Fruit fly (Drosophila melanogaster) whole organism, embryonic: ENCODE measurements around the gene CG13055.
A peak's percentile ranks its signal among the peaks of the same experiment; 100 is the strongest.

ENCODE experiments used
- B-H1 ChIP-seq: fragments of 200-800 bp; sonication (Bioruptor generic); IDR thresholded peaks from 3 replicates; pipeline ENCODE4 v1.3.6; 2022; ENCODE audit warnings: missing biosample characterization, missing genetic modification characterization
- Bgb ChIP-seq: fragments of 200-800 bp; sonication (Bioruptor generic); IDR thresholded peaks from 2 replicates; pipeline ENCODE4 v1.3.6; 2022; ENCODE audit warnings: missing biosample characterization, missing genetic modification characterization; ENCODE audit not compliant: partially characterized antibody
- CG11723 ChIP-seq: fragments of 200-800 bp; sonication (Bioruptor generic); optimal IDR thresholded peaks from 2 replicates; lab custom pipeline; 2017; ENCODE audit warnings: missing biosample characterization, mild to moderate bottlenecking, missing genetic modification characterization
- CG14050 ChIP-seq: fragments of 200-800 bp; sonication (Bioruptor generic); IDR thresholded peaks from 3 replicates; pipeline ENCODE4 v1.3.6; 2022; ENCODE audit warnings: missing biosample characterization, missing genetic modification characterization
- CG14860 ChIP-seq: fragments of 200-800 bp; sonication (Bioruptor generic); IDR thresholded peaks from 3 replicates; pipeline ENCODE4 v1.3.6; 2022; ENCODE audit warnings: missing biosample characterization, missing genetic modification characterization; ENCODE audit not compliant: partially characterized antibody
- CG1647 ChIP-seq: fragments of 200-800 bp; sonication (Bioruptor generic); optimal IDR thresholded peaks from 3 replicates; lab custom pipeline; 2016; ENCODE audit warnings: missing biosample characterization, missing genetic modification characterization
- CG17359 ChIP-seq: fragments of 200-800 bp; sonication (Bioruptor generic); optimal IDR thresholded peaks from 3 replicates; lab custom pipeline; 2018; ENCODE audit warnings: missing biosample characterization, mild to moderate bottlenecking, missing genetic modification characterization, moderate library complexity
- CG17802 ChIP-seq: fragments of 200-800 bp; sonication (Bioruptor generic); optimal IDR thresholded peaks from 2 replicates; lab custom pipeline; 2018; ENCODE audit warnings: missing biosample characterization, mild to moderate bottlenecking, missing genetic modification characterization, moderate library complexity
- CG17829 ChIP-seq: fragments of 200-800 bp; optimal IDR thresholded peaks from 2 replicates; lab custom pipeline; 2019; ENCODE audit warnings: missing biosample characterization, mild to moderate bottlenecking, missing genetic modification characterization, moderate library complexity
- CG2116 ChIP-seq: fragments of 200-800 bp; sonication (Bioruptor generic); optimal IDR thresholded peaks from 3 replicates; lab custom pipeline; 2018; ENCODE audit warnings: missing biosample characterization, mild to moderate bottlenecking, missing genetic modification characterization
- CG2199 ChIP-seq: fragments of 200-800 bp; sonication (Bioruptor generic); IDR thresholded peaks from 3 replicates; pipeline ENCODE4 v1.3.6; 2022; ENCODE audit warnings: missing biosample characterization, missing genetic modification characterization
- CG30403 ChIP-seq: fragments of 200-800 bp; sonication (Bioruptor generic); optimal IDR thresholded peaks from 3 replicates; lab custom pipeline; 2016; ENCODE audit warnings: missing biosample characterization, missing genetic modification characterization
- CG33213 ChIP-seq: fragments of 200-800 bp; sonication (Bioruptor generic); optimal IDR thresholded peaks from 3 replicates; lab custom pipeline; 2016; ENCODE audit warnings: missing biosample characterization, missing genetic modification characterization
- CG6765 ChIP-seq: fragments of 200-800 bp; sonication (Bioruptor generic); optimal IDR thresholded peaks from 3 replicates; lab custom pipeline; 2017; ENCODE audit warnings: missing biosample characterization, mild to moderate bottlenecking, missing genetic modification characterization
- CG8089 ChIP-seq: fragments of 200-800 bp; sonication (Bioruptor generic); optimal IDR thresholded peaks from 3 replicates; lab custom pipeline; 2016; ENCODE audit warnings: missing biosample characterization, missing genetic modification characterization
- CG8290 ChIP-seq, 3 experiments: fragments of 200-800 bp; sonication (Bioruptor generic); optimal IDR thresholded peaks; 2 replicates each; lab custom pipeline; 2016 to 2019; ENCODE audit warnings: missing biosample characterization in 3 of 3, missing genetic modification characterization in 3 of 3, mild to moderate bottlenecking in 2 of 3, moderate library complexity in 1 of 3
- Dip3 ChIP-seq: fragments of 200-800 bp; sonication (Bioruptor generic); optimal IDR thresholded peaks from 3 replicates; lab custom pipeline; 2016; ENCODE audit warnings: missing biosample characterization, missing genetic modification characterization
- Doc3 ChIP-seq: fragments of 200-800 bp; sonication (Bioruptor generic); IDR thresholded peaks from 3 replicates; pipeline ENCODE4 v1.3.6; 2022; ENCODE audit warnings: missing biosample characterization, missing genetic modification characterization; ENCODE audit not compliant: partially characterized antibody
- ERR ChIP-seq: fragments of 200-800 bp; sonication (Bioruptor generic); optimal IDR thresholded peaks from 2 replicates; lab custom pipeline; 2016; ENCODE audit warnings: missing biosample characterization, missing genetic modification characterization
- GATAe ChIP-seq: fragments of 200-800 bp; sonication (Bioruptor generic); conservative IDR thresholded peaks from 2 replicates; pipeline ENCODE4 v1.3.6; 2022; ENCODE audit warnings: missing biosample characterization, missing genetic modification characterization
- Hr3 ChIP-seq: fragments of 200-800 bp; sonication (Bioruptor generic); optimal IDR thresholded peaks from 3 replicates; lab custom pipeline; 2016; ENCODE audit warnings: missing biosample characterization, missing genetic modification characterization
- MESR4 ChIP-seq: fragments of 200-800 bp; sonication (Bioruptor generic); optimal IDR thresholded peaks from 2 replicates; lab custom pipeline; 2018; ENCODE audit warnings: missing biosample characterization, mild to moderate bottlenecking, missing genetic modification characterization, moderate library complexity
- NC2β ChIP-seq: fragments of 200-800 bp; sonication (Bioruptor generic); optimal IDR thresholded peaks from 2 replicates; lab custom pipeline; 2016; ENCODE audit warnings: missing biosample characterization, missing genetic modification characterization
- Nf-YB ChIP-seq: fragments of 200-800 bp; sonication (Bioruptor generic); optimal IDR thresholded peaks from 3 replicates; lab custom pipeline; 2019; ENCODE audit warnings: missing biosample characterization, mild to moderate bottlenecking, missing genetic modification characterization, moderate library complexity
- NfI ChIP-seq: fragments of 200-800 bp; sonication (Bioruptor generic); optimal IDR thresholded peaks from 3 replicates; lab custom pipeline; 2018; ENCODE audit warnings: missing biosample characterization, mild to moderate bottlenecking, missing genetic modification characterization, moderate library complexity
- Side ChIP-seq: fragments of 200-800 bp; sonication (Bioruptor generic); optimal IDR thresholded peaks from 2 replicates; lab custom pipeline; 2016; ENCODE audit warnings: missing biosample characterization, missing genetic modification characterization
- Sin3A ChIP-seq: fragments of >200 bp; optimal IDR thresholded peaks from 2 replicates; lab custom pipeline; 2018
- Spps ChIP-seq: fragments of 200-800 bp; sonication (Bioruptor generic); optimal IDR thresholded peaks from 2 replicates; lab custom pipeline; 2018; ENCODE audit warnings: missing biosample characterization, mild to moderate bottlenecking, missing genetic modification characterization
- Trl ChIP-seq, 3 experiments: fragments of >200 bp in 2 of 3; fragments of 200-800 bp in 1 of 3; sonication (Bioruptor generic) in 1 of 3; optimal IDR thresholded peaks; 2 replicates in 1 of 3; 3 replicates in 2 of 3; lab custom pipeline; 2016 to 2017; ENCODE audit warnings: missing biosample characterization in 1 of 3, missing genetic modification characterization in 1 of 3
- Usf ChIP-seq: fragments of 200-800 bp; sonication (Bioruptor generic); optimal IDR thresholded peaks from 2 replicates; lab custom pipeline; 2017; ENCODE audit warnings: missing genotype, missing biosample characterization, missing genetic modification characterization
- ap ChIP-seq: fragments of 200-800 bp; sonication (Bioruptor generic); IDR thresholded peaks from 2 replicates; pipeline ENCODE4 v1.3.6; 2022; ENCODE audit warnings: missing biosample characterization, missing genetic modification characterization
- chm ChIP-seq: fragments of 200-800 bp; sonication (Bioruptor generic); IDR thresholded peaks from 2 replicates; pipeline ENCODE4 v1.3.6; 2022; ENCODE audit warnings: missing biosample characterization, missing genetic modification characterization
- da ChIP-seq: fragments of 200-800 bp; sonication (Bioruptor generic); optimal IDR thresholded peaks from 2 replicates; lab custom pipeline; 2016; ENCODE audit warnings: missing biosample characterization, missing genetic modification characterization
- disco-r ChIP-seq: fragments of 200-800 bp; sonication (Bioruptor generic); optimal IDR thresholded peaks from 2 replicates; lab custom pipeline; 2016; ENCODE audit warnings: missing biosample characterization, missing genetic modification characterization
- gfzf ChIP-seq: fragments of 200-800 bp; sonication (Bioruptor generic); optimal IDR thresholded peaks from 2 replicates; lab custom pipeline; 2016; ENCODE audit warnings: missing biosample characterization, mild to moderate bottlenecking, missing genetic modification characterization, moderate library complexity
- gsb ChIP-seq: fragments of 200-800 bp; sonication (Bioruptor generic); IDR thresholded peaks from 2 replicates; pipeline ENCODE4 v1.3.6; 2022; ENCODE audit warnings: missing biosample characterization, missing genetic modification characterization
- ham ChIP-seq: fragments of 200-800 bp; sonication (Bioruptor generic); IDR thresholded peaks from 2 replicates; pipeline ENCODE4 v1.3.6; 2022; ENCODE audit warnings: missing biosample characterization, missing genetic modification characterization
- hb ChIP-seq: fragments of 200-800 bp; sonication (Bioruptor generic); IDR thresholded peaks from 3 replicates; pipeline ENCODE4 v1.3.6; 2022; ENCODE audit warnings: missing biosample characterization, missing genetic modification characterization; ENCODE audit not compliant: partially characterized antibody
- kni ChIP-seq: fragments of 200-800 bp; sonication (Bioruptor generic); optimal IDR thresholded peaks from 3 replicates; lab custom pipeline; 2017; ENCODE audit warnings: mild to moderate bottlenecking, missing biosample characterization, missing genetic modification reagents, missing genetic modification characterization
- nom ChIP-seq: fragments of 200-800 bp; sonication (Bioruptor generic); optimal IDR thresholded peaks from 2 replicates; lab custom pipeline; 2017; ENCODE audit warnings: missing biosample characterization, missing genetic modification characterization, mild to moderate bottlenecking, moderate library complexity, missing genetic modification reagents
- pan ChIP-seq, 4 experiments: fragments of >200 bp in 3 of 4; fragments of 200-800 bp in 1 of 4; sonication (Bioruptor generic) in 1 of 4; optimal IDR thresholded peaks in 3 of 4; IDR thresholded peaks in 1 of 4; 2 replicates each; pipeline versions ENCODE4 v1.3.6 to Lab custom; 2017 to 2022; ENCODE audit warnings: missing biosample characterization in 2 of 4, missing genetic modification characterization in 2 of 4, mixed read lengths in 1 of 4
- prd ChIP-seq, 3 experiments: fragments of >200 bp in 2 of 3; fragments of 200-800 bp in 1 of 3; sonication (Bioruptor generic) in 1 of 3; optimal IDR thresholded peaks in 2 of 3; IDR thresholded peaks in 1 of 3; 2 replicates in 2 of 3; 3 replicates in 1 of 3; pipeline versions ENCODE4 v1.3.6 to Lab custom; 2017 to 2022; ENCODE audit warnings: missing biosample characterization in 1 of 3, missing genetic modification characterization in 1 of 3
- sens ChIP-seq: fragments of 200-800 bp; sonication (Bioruptor generic); peaks from one replicate; lab custom pipeline; 2016; ENCODE audit warnings: missing biosample characterization, missing genetic modification characterization
- trem ChIP-seq: fragments of 200-800 bp; optimal IDR thresholded peaks from 3 replicates; lab custom pipeline; 2019; ENCODE audit warnings: missing biosample characterization, mild to moderate bottlenecking, missing genetic modification characterization, moderate library complexity
- trh ChIP-seq: fragments of 200-800 bp; sonication (Bioruptor generic); optimal IDR thresholded peaks from 2 replicates; lab custom pipeline; 2016; ENCODE audit warnings: missing biosample characterization, missing genetic modification characterization
- tup ChIP-seq: fragments of 200-800 bp; sonication (Bioruptor generic); optimal IDR thresholded peaks from 2 replicates; lab custom pipeline; 2016; ENCODE audit warnings: missing biosample characterization, mild to moderate bottlenecking, missing genetic modification characterization, moderate library complexity
- wor ChIP-seq: fragments of 200-800 bp; sonication (Bioruptor generic); IDR thresholded peaks from 2 replicates; pipeline ENCODE4 v1.3.6; 2022; ENCODE audit warnings: missing biosample characterization, missing genetic modification characterization
- yki ChIP-seq: fragments of >200 bp; optimal IDR thresholded peaks from 3 replicates; lab custom pipeline; 2018
- zen2 ChIP-seq: fragments of 200-800 bp; sonication (Bioruptor generic); IDR thresholded peaks from 3 replicates; pipeline ENCODE4 v1.3.6; 2022; ENCODE audit warnings: missing biosample characterization, missing genetic modification characterization; ENCODE audit not compliant: partially characterized antibody

Gene CG13055

DNA sequence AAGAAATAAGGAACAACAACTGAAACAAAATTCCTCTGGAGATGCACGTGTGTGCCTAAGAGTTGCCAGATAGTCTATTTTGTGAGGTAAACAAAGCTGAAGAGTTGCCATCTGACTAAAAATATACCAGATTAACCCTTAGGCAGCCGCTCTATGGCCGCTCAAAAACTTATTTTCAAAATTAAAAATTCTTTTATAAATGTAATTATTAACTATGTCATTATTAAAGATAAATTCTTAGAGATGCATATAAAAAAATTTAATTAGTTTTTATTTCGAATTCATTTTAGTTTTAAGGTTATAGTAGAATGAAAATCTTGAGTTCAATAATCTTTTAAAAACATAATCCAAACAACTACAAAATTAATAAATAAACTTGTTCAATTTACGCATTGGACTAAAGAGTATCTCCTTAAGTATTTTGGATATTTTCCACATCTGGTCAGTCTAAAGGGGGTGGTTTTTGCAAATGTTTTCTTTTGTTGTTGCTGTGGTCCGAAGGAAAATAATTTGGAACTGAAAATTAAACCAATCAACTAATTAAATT, 23.4 kb downstream of the CG13055 start, which contains the start of gene Tmx3 (continued):
- peak; percentile 83 for TF ChIP-seq CG8290 (GFP tag; optimal IDR thresholded peaks at IDR 0.05; lab: Kevin White, UChicago)
- TF ChIP-seq CG8290 (tag; optimal IDR thresholded peaks at IDR 0.05; lab: Kevin White, UChicago), result peak in 1 of 2 experiments; percentile 19
- TF ChIP-seq CG30403 (GFP tag; lab: Kevin White, UChicago), result peak; percentile 90
- TF ChIP-seq sens, result peak; percentile 92
- peak; percentile 90 for TF ChIP-seq ap (GFP tag; lab: Robert Waterston, UW)
- TF ChIP-seq MESR4 (GFP tag; lab: Kevin White, UChicago), result no peak
- TF ChIP-seq disco-r (GFP tag; lab: Kevin White, UChicago), result peak; percentile 14
- TF ChIP-seq B-H1 (GFP tag; lab: Robert Waterston, UW), result peak; percentile 89
- TF ChIP-seq ERR (GFP tag; lab: Kevin White, UChicago), result no peak
- peak; percentile 90 for TF ChIP-seq CG17829 (tag; lab: Kevin White, UChicago)
- TF ChIP-seq Nf-YB (GFP tag; lab: Kevin White, UChicago), result no peak
- peak; percentile 18 for TF ChIP-seq NC2β (GFP tag; lab: Kevin White, UChicago)
- no peak for TF ChIP-seq CG11723 (GFP tag; lab: Kevin White, UChicago)
- peak; percentile 51 for TF ChIP-seq nom (GFP tag; lab: Kevin White, UChicago)
- TF ChIP-seq Trl (optimal IDR thresholded peaks at IDR 0.05; lab: Kevin White, UChicago), result no peak
- TF ChIP-seq Trl (GFP tag; optimal IDR thresholded peaks at IDR 0.05; lab: Kevin White, UChicago), result peak; percentile 52
- no peak for TF ChIP-seq kni
- TF ChIP-seq CG17802, result peak; percentile 67
- TF ChIP-seq CG2116, result peak; percentile 72
- TF ChIP-seq wor (GFP tag; lab: Robert Waterston, UW), result peak; percentile 79
- no peak for TF ChIP-seq zen2
- TF ChIP-seq Usf (GFP tag; lab: Kevin White, UChicago), result peak; percentile 81
- no peak for TF ChIP-seq yki (lab: Kevin White, UChicago)
- TF ChIP-seq gsb (GFP tag; lab: Robert Waterston, UW), result no peak
- TF ChIP-seq Sin3A (lab: Kevin White, UChicago), result no peak
- TF ChIP-seq hb (GFP tag; lab: Robert Waterston, UW), result no peak
- no peak for TF ChIP-seq da (GFP tag; lab: Kevin White, UChicago)
- TF ChIP-seq GATAe (GFP tag; lab: Robert Waterston, UW), result peak; percentile 42
- peak; percentile 77 for TF ChIP-seq trh (GFP tag; lab: Kevin White, UChicago)
- no peak for TF ChIP-seq Doc3 (GFP tag; lab: Robert Waterston, UW)
- TF ChIP-seq CG6765 (GFP tag; lab: Kevin White, UChicago), result peak; percentile 58
- peak; percentile 39 for TF ChIP-seq CG1647
- TF ChIP-seq Spps (tag; lab: Kevin White, UChicago), result peak; percentile 62
- TF ChIP-seq Dip3, result peak; percentile 72
- TF ChIP-seq NfI (GFP tag; lab: Kevin White, UChicago), result peak; percentile 86
- peak; percentile 78 for TF ChIP-seq CG14050 (GFP tag; lab: Robert Waterston, UW)
- no peak for TF ChIP-seq prd (optimal IDR thresholded peaks at IDR 0.05; lab: Kevin White, UChicago)
- peak; percentile 96 for TF ChIP-seq prd (GFP tag; IDR thresholded peaks at IDR 0.05; lab: Robert Waterston, UW)
- TF ChIP-seq tup (GFP tag; lab: Kevin White, UChicago), result peak; percentile 40
- TF ChIP-seq Bgb (GFP tag; lab: Robert Waterston, UW), result no peak
- peak; percentile 60 for TF ChIP-seq gfzf
- peak; percentile 83 for TF ChIP-seq trem (tag; lab: Kevin White, UChicago)
- no peak for TF ChIP-seq pan (optimal IDR thresholded peaks at IDR 0.05; lab: Kevin White, UChicago)
- peak in 1 of 2 experiments; percentile 95 for TF ChIP-seq pan (GFP tag; optimal IDR thresholded peaks at IDR 0.05 in 1 of 2, IDR thresholded peaks at IDR 0.05 in 1 of 2)
- peak; percentile 35 for TF ChIP-seq CG8089 (GFP tag; lab: Kevin White, UChicago)
- TF ChIP-seq chm, result no peak
- peak; percentile 90 for TF ChIP-seq CG17359 (tag; lab: Kevin White, UChicago)
- no peak for TF ChIP-seq CG14860 (GFP tag; lab: Robert Waterston, UW)
- TF ChIP-seq CG2199 (GFP tag; lab: Robert Waterston, UW), result peak; percentile 25; the same call in 1 of the 3 replicates
- peak; percentile 41 for TF ChIP-seq CG33213 (GFP tag; lab: Kevin White, UChicago)
- peak; percentile 30; the same call in 1 of the 2 replicates for TF ChIP-seq ham (GFP tag; lab: Robert Waterston, UW)
- TF ChIP-seq Hr3 (GFP tag; lab: Kevin White, UChicago), result peak; percentile 93
- peak; percentile 10 for TF ChIP-seq Side (GFP tag; lab: Kevin White, UChicago)
